Fruit fly (Drosophila melanogaster) whole organism, embryonic: ENCODE data around the gene cbt.

Experiments
- ATbp ChIP-seq: fragments of 200-800 bp; sonication (Bioruptor generic); optimal IDR thresholded peaks from 2 replicates; lab custom pipeline; 2017; ENCODE audit warnings: missing biosample characterization, mild to moderate bottlenecking, missing genetic modification characterization, missing genetic modification reagents
- CG11504 ChIP-seq: fragments of 200-800 bp; sonication (Bioruptor generic); optimal IDR thresholded peaks from 3 replicates; lab custom pipeline; 2019; ENCODE audit warnings: missing biosample characterization, mild to moderate bottlenecking, missing genetic modification characterization, moderate library complexity
- CG13894 ChIP-seq: fragments of 200-800 bp; sonication (Bioruptor generic); optimal IDR thresholded peaks from 3 replicates; lab custom pipeline; 2018; ENCODE audit warnings: missing biosample characterization, mild to moderate bottlenecking, missing genetic modification characterization, moderate library complexity
- CG1792 ChIP-seq: fragments of 200-800 bp; sonication (Bioruptor generic); optimal IDR thresholded peaks from 2 replicates; lab custom pipeline; 2016; ENCODE audit warnings: missing biosample characterization, missing genetic modification characterization
- CG18599 ChIP-seq: fragments of 200-800 bp; sonication (Bioruptor generic); optimal IDR thresholded peaks from 3 replicates; lab custom pipeline; 2017; ENCODE audit warnings: missing biosample characterization, missing genetic modification characterization, mild to moderate bottlenecking, moderate library complexity, missing genetic modification reagents
- CG3847 ChIP-seq: fragments of 200-800 bp; sonication (Bioruptor generic); IDR thresholded peaks from 2 replicates; pipeline ENCODE4 v1.3.6; 2022; ENCODE audit warnings: missing biosample characterization, missing genetic modification characterization
- CG4360 ChIP-seq: fragments of 200-800 bp; sonication (Bioruptor generic); IDR thresholded peaks from 2 replicates; pipeline ENCODE4 v1.3.6; 2022; ENCODE audit warnings: missing biosample characterization, missing genetic modification characterization
- CG4617 ChIP-seq: fragments of 200-800 bp; sonication (Bioruptor generic); optimal IDR thresholded peaks from 3 replicates; lab custom pipeline; 2016; ENCODE audit warnings: missing biosample characterization, missing genetic modification characterization, borderline replicate concordance
- CG7372 ChIP-seq: fragments of 200-800 bp; sonication (Bioruptor generic); IDR thresholded peaks from 2 replicates; pipeline ENCODE4 v1.3.6; 2022; ENCODE audit warnings: missing biosample characterization, missing genetic modification characterization
- CG7928 ChIP-seq: fragments of 200-800 bp; sonication (Bioruptor generic); optimal IDR thresholded peaks from 2 replicates; lab custom pipeline; 2017; ENCODE audit warnings: missing biosample characterization, mild to moderate bottlenecking, missing genetic modification characterization
- CG7987 ChIP-seq: fragments of 200-800 bp; sonication (Bioruptor generic); optimal IDR thresholded peaks from 2 replicates; lab custom pipeline; 2018; ENCODE audit warnings: missing biosample characterization, mild to moderate bottlenecking, missing genetic modification characterization, moderate library complexity
- CG9817 ChIP-seq: fragments of 200-800 bp; sonication (Bioruptor generic); optimal IDR thresholded peaks from 2 replicates; lab custom pipeline; 2018; ENCODE audit warnings: missing biosample characterization, mild to moderate bottlenecking, missing genetic modification characterization, moderate library complexity
- CkIIα-i1 ChIP-seq: fragments of 200-800 bp; sonication (Bioruptor generic); IDR thresholded peaks from 2 replicates; pipeline ENCODE4 v1.3.6; 2022; ENCODE audit warnings: missing biosample characterization, missing genetic modification characterization
- Dref ChIP-seq: fragments of 200-800 bp; sonication (Bioruptor generic); IDR thresholded peaks from 2 replicates; pipeline ENCODE4 v1.3.6; 2022; ENCODE audit warnings: missing biosample characterization, missing genetic modification characterization
- Ets65A ChIP-seq: fragments of 200-800 bp; sonication (Bioruptor generic); peaks from one replicate; lab custom pipeline; 2016; ENCODE audit warnings: missing biosample characterization, missing genetic modification characterization
- Fer3 ChIP-seq: fragments of 200-800 bp; sonication (Bioruptor generic); optimal IDR thresholded peaks from 2 replicates; lab custom pipeline; 2018; ENCODE audit warnings: missing biosample characterization, mild to moderate bottlenecking, missing genetic modification characterization, moderate library complexity
- GATAe ChIP-seq: fragments of 200-800 bp; sonication (Bioruptor generic); conservative IDR thresholded peaks from 2 replicates; pipeline ENCODE4 v1.3.6; 2022; ENCODE audit warnings: missing biosample characterization, missing genetic modification characterization
- MESR4 ChIP-seq: fragments of 200-800 bp; sonication (Bioruptor generic); optimal IDR thresholded peaks from 2 replicates; lab custom pipeline; 2018; ENCODE audit warnings: missing biosample characterization, mild to moderate bottlenecking, missing genetic modification characterization, moderate library complexity
- Med ChIP-seq: fragments of 200-800 bp; sonication (Bioruptor generic); peaks from one replicate; lab custom pipeline; 2016; ENCODE audit warnings: missing biosample characterization, missing genetic modification characterization, mild to moderate bottlenecking, inconsistent platforms, moderate library complexity
- Nf-YA ChIP-seq: fragments of 200-800 bp; sonication (Bioruptor generic); IDR thresholded peaks from 2 replicates; pipeline ENCODE4 v1.3.6; 2022; ENCODE audit warnings: missing biosample characterization, missing genetic modification characterization
- Nf-YB ChIP-seq: fragments of 200-800 bp; sonication (Bioruptor generic); optimal IDR thresholded peaks from 3 replicates; lab custom pipeline; 2019; ENCODE audit warnings: missing biosample characterization, mild to moderate bottlenecking, missing genetic modification characterization, moderate library complexity
- Nf-YC ChIP-seq: fragments of 200-800 bp; optimal IDR thresholded peaks from 3 replicates; lab custom pipeline; 2019; ENCODE audit warnings: missing biosample characterization, mild to moderate bottlenecking, missing genetic modification characterization, moderate library complexity
- PHDP ChIP-seq: fragments of 200-800 bp; sonication (Bioruptor generic); optimal IDR thresholded peaks from 3 replicates; lab custom pipeline; 2018; ENCODE audit warnings: missing biosample characterization, mild to moderate bottlenecking, missing genetic modification characterization, moderate library complexity
- Trl ChIP-seq, 3 experiments: fragments of >200 bp in 2 of 3; fragments of 200-800 bp in 1 of 3; sonication (Bioruptor generic) in 1 of 3; optimal IDR thresholded peaks; 2 replicates in 1 of 3; 3 replicates in 2 of 3; lab custom pipeline; 2016 to 2017; ENCODE audit warnings: missing biosample characterization in 1 of 3, missing genetic modification characterization in 1 of 3
- abd-A ChIP-seq: fragments of 200-800 bp; sonication (Bioruptor generic); optimal IDR thresholded peaks from 3 replicates; lab custom pipeline; 2019; ENCODE audit warnings: missing biosample characterization, mild to moderate bottlenecking, missing genetic modification characterization, moderate library complexity
- ara ChIP-seq: fragments of 200-800 bp; sonication (Bioruptor generic); IDR thresholded peaks from 2 replicates; pipeline ENCODE4 v1.3.6; 2022; ENCODE audit warnings: missing biosample characterization, missing genetic modification characterization
- chinmo ChIP-seq: fragments of 200-800 bp; sonication (Bioruptor generic); IDR thresholded peaks from 4 replicates; pipeline ENCODE4 v1.3.6; 2022; ENCODE audit warnings: missing biosample characterization, missing genetic modification characterization; ENCODE audit not compliant: partially characterized antibody
- dmrt99B ChIP-seq: fragments of 200-800 bp; sonication (Bioruptor generic); optimal IDR thresholded peaks from 2 replicates; lab custom pipeline; 2018; ENCODE audit warnings: missing biosample characterization, mild to moderate bottlenecking, missing genetic modification characterization, moderate library complexity
- fd64A ChIP-seq: fragments of 200-800 bp; sonication (Bioruptor generic); optimal IDR thresholded peaks from 3 replicates; lab custom pipeline; 2018; ENCODE audit warnings: missing biosample characterization, mild to moderate bottlenecking, missing genetic modification characterization
- gcm ChIP-seq: fragments of 200-800 bp; sonication (Bioruptor generic); optimal IDR thresholded peaks from 2 replicates; lab custom pipeline; 2019; ENCODE audit warnings: missing biosample characterization, mild to moderate bottlenecking, missing genetic modification characterization, moderate library complexity
- gem ChIP-seq: fragments of 200-800 bp; sonication (Bioruptor generic); optimal IDR thresholded peaks from 2 replicates; lab custom pipeline; 2019; ENCODE audit warnings: missing biosample characterization, mild to moderate bottlenecking, missing genetic modification characterization, moderate library complexity
- grn ChIP-seq: fragments of 200-800 bp; sonication (Bioruptor generic); optimal IDR thresholded peaks from 3 replicates; lab custom pipeline; 2017; ENCODE audit warnings: missing biosample characterization, missing genetic modification characterization
- insv ChIP-seq, 2 experiments: fragments of 200-800 bp; sonication (Bioruptor generic); optimal IDR thresholded peaks; 3 replicates each; lab custom pipeline; 2016 to 2018; ENCODE audit warnings: missing biosample characterization in 2 of 2, missing genetic modification characterization in 2 of 2
- mirr ChIP-seq: fragments of 200-800 bp; sonication (Bioruptor generic); optimal IDR thresholded peaks from 3 replicates; lab custom pipeline; 2018; ENCODE audit warnings: missing biosample characterization, mild to moderate bottlenecking, missing genetic modification characterization
- odd ChIP-seq: fragments of 200-800 bp; sonication (Bioruptor generic); optimal IDR thresholded peaks from 2 replicates; lab custom pipeline; 2017; ENCODE audit warnings: missing biosample characterization, mild to moderate bottlenecking, missing genetic modification characterization
- sens ChIP-seq: fragments of 200-800 bp; sonication (Bioruptor generic); peaks from one replicate; lab custom pipeline; 2016; ENCODE audit warnings: missing biosample characterization, missing genetic modification characterization
- tx ChIP-seq: fragments of 200-800 bp; sonication (Bioruptor generic); optimal IDR thresholded peaks from 2 replicates; lab custom pipeline; 2016; ENCODE audit warnings: missing biosample characterization, missing genetic modification characterization
- wdn ChIP-seq: fragments of 200-800 bp; sonication (Bioruptor generic); IDR thresholded peaks from 2 replicates; pipeline ENCODE4 v1.3.6; 2022; ENCODE audit warnings: missing biosample characterization, missing genetic modification characterization

The cbt gene

DNA sequence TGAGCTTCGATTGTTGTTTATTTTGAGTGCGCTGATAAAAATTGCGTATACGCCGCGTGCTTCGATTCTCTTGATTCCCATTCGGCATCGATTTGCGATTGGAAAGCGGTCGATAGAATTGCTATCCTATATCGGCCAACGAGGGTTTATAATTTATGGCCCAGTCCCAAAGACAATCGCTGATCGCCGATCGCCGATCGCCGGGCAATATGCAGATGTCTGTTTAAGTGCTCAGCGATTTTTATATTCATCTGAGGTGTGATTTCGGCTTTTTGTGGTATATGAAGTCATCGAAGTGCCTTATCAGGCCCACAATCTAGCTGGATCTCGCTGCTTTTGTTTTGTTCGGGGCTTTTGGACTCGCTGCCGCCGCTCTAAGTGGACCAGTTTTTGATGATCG lies 27.0 kb upstream of the cbt start:
- TF ChIP-seq chinmo (GFP tag; lab: Robert Waterston, UW) (0 out of 4 replicates have a peak, but pooled peaks have one; percentile 36), Dref (no peak), mirr (GFP tag; lab: Kevin White, UChicago) (no peak), insv (GFP tag; optimal IDR thresholded peaks at IDR 0.05; lab: Kevin White, UChicago) (no peak), dmrt99B (tag; lab: Kevin White, UChicago) (no peak), CG1792 (GFP tag; lab: Kevin White, UChicago) (no peak), grn (peak; percentile 72), CG13894 (tag; lab: Kevin White, UChicago) (peak; percentile 80), MESR4 (GFP tag; lab: Kevin White, UChicago) (no peak), CG7987 (GFP tag; lab: Kevin White, UChicago) (no peak), Fer3 (tag; lab: Kevin White, UChicago) (no peak), CG4617 (GFP tag; lab: Kevin White, UChicago) (no peak), CG4360 (GFP tag; lab: Robert Waterston, UW) (no peak), CG18599 (GFP tag; lab: Kevin White, UChicago) (no peak), abd-A (peak; percentile 43), fd64A (GFP tag; lab: Kevin White, UChicago) (no peak), CG7372 (peak; percentile 46; the same call in 1 of the 2 replicates)

DNA sequence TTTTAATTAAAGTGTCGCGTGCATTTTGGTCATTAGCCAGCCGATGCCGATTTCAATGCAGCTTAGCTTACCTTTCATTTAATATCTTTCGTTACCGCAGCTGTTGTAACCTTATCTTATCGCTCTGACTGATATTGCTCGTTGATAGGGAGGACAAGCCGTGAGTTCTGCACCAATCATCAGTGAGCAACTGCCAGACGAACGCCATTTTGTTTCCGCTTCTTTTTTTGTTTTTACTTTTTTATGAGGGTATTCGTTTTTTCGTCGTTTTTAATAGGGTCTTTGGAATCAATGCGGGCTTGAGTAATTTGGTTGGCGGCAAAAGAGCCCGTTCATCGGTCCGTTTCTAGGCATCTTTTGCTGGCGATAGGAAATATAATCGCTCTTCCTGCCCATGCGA lies 25.5 kb upstream of the cbt start:
- TF ChIP-seq Nf-YC (tag; lab: Kevin White, UChicago) (peak; percentile 92), CkIIα-i1 (no peak), tx (no peak), grn (peak; percentile 54), gcm (peak; percentile 85), Ets65A (GFP tag; lab: Kevin White, UChicago) (peak; percentile 7), GATAe (GFP tag; lab: Robert Waterston, UW) (peak; percentile 66), Nf-YB (GFP tag; lab: Kevin White, UChicago) (peak; percentile 93)

dm6 chr2L:501622-502021 lies 22.1 kb upstream of the cbt start:
- no peak for TF ChIP-seq CG7928 (GFP tag; lab: Kevin White, UChicago)
- TF ChIP-seq Med = peak; percentile 47
- TF ChIP-seq odd (GFP tag; lab: Kevin White, UChicago) = no peak
- TF ChIP-seq ATbp (GFP tag; lab: Kevin White, UChicago) = no peak
- no peak for TF ChIP-seq Nf-YA (GFP tag; lab: Robert Waterston, UW)
- peak; percentile 8 for TF ChIP-seq sens (GFP tag; lab: Kevin White, UChicago)
- TF ChIP-seq CG3847 = no peak
- TF ChIP-seq CG9817 (tag; lab: Kevin White, UChicago) = no peak
- TF ChIP-seq Trl (optimal IDR thresholded peaks at IDR 0.05; lab: Kevin White, UChicago) = peak in 1 of 2 experiments; percentile 24
- no peak for TF ChIP-seq Trl (GFP tag; optimal IDR thresholded peaks at IDR 0.05; lab: Kevin White, UChicago)
- TF ChIP-seq gem = no peak
- no peak for TF ChIP-seq ara (GFP tag; lab: Robert Waterston, UW)
- no peak for TF ChIP-seq PHDP (tag; lab: Kevin White, UChicago)
- no peak for TF ChIP-seq CG11504 (tag; lab: Kevin White, UChicago)
- no peak for TF ChIP-seq wdn (GFP tag; lab: Robert Waterston, UW)
